Worm (Caenorhabditis elegans) whole organism, mixed stage, embryonic: ENCODE measurements around the gene ZK470.14.
A peak's percentile ranks its signal among the peaks of the same experiment; 100 is the strongest.

ENCODE experiments used
- M03D4.4 ChIP-seq: sonication (generic microtip); optimal IDR thresholded peaks from 2 replicates; lab custom pipeline; 2017; ENCODE audit warnings: mild to moderate bottlenecking, missing genetic modification characterization, missing compliant biosample characterization
- bed-3 ChIP-seq: fragments of 200-800 bp; sonication (Bioruptor generic); optimal IDR thresholded peaks from 3 replicates; lab custom pipeline; 2018; ENCODE audit warnings: mild to moderate bottlenecking, missing genetic modification characterization, moderate library complexity, missing compliant biosample characterization
- blmp-1 ChIP-seq: fragments of 150-350 bp; optimal IDR thresholded peaks from 2 replicates; lab custom pipeline; 2014; ENCODE audit warnings: missing biosample characterization, missing genetic modification characterization
- ceh-39 ChIP-seq: fragments of 150-350 bp; optimal IDR thresholded peaks from 2 replicates; lab custom pipeline; 2014; ENCODE audit warnings: missing biosample characterization, missing genetic modification characterization
- ceh-43 ChIP-seq: fragments of 200-800 bp; sonication (Bioruptor generic); optimal IDR thresholded peaks from 2 replicates; lab custom pipeline; 2018; ENCODE audit warnings: mild to moderate bottlenecking, missing genetic modification characterization, moderate library complexity, missing compliant biosample characterization
- ceh-83 ChIP-seq: fragments of 200-800 bp; sonication (Bioruptor generic); optimal IDR thresholded peaks from 2 replicates; lab custom pipeline; 2018; ENCODE audit warnings: mild to moderate bottlenecking, missing genetic modification characterization, missing compliant biosample characterization
- ces-1 ChIP-seq: fragments of 150-350 bp; optimal IDR thresholded peaks from 2 replicates; lab custom pipeline; 2014; ENCODE audit warnings: missing biosample characterization, missing genetic modification reagents, missing genetic modification characterization
- cnd-1 ChIP-seq: fragments of 200-800 bp; sonication (Bioruptor generic); optimal IDR thresholded peaks from 2 replicates; lab custom pipeline; 2018; ENCODE audit warnings: mild to moderate bottlenecking, missing genetic modification characterization, missing compliant biosample characterization
- drap-1 ChIP-seq: fragments of 200-800 bp; sonication (Bioruptor generic); optimal IDR thresholded peaks from 3 replicates; lab custom pipeline; 2018; ENCODE audit warnings: mild to moderate bottlenecking, missing genetic modification characterization, missing compliant biosample characterization
- elt-1 ChIP-seq: sonication (generic microtip); optimal IDR thresholded peaks from 2 replicates; lab custom pipeline; 2017; ENCODE audit warnings: missing genetic modification characterization, mild to moderate bottlenecking, missing compliant biosample characterization, antibody characterized with exemption, moderate library complexity, borderline replicate concordance; ENCODE audit not compliant: insufficient read depth
- elt-3 ChIP-seq: fragments of 150-350 bp; optimal IDR thresholded peaks from 2 replicates; lab custom pipeline; 2014; ENCODE audit warnings: missing biosample characterization, missing genetic modification characterization
- flh-1 ChIP-seq: fragments of 200-800 bp; sonication (Bioruptor generic); optimal IDR thresholded peaks from 2 replicates; lab custom pipeline; 2018; ENCODE audit warnings: mild to moderate bottlenecking, missing genetic modification characterization, moderate library complexity, missing compliant biosample characterization
- ham-2 ChIP-seq: fragments of 200-800 bp; sonication (Bioruptor generic); optimal IDR thresholded peaks from 2 replicates; lab custom pipeline; 2018; ENCODE audit warnings: mild to moderate bottlenecking, missing genetic modification characterization, missing compliant biosample characterization
- hlh-1 ChIP-seq: fragments of 150-350 bp; optimal IDR thresholded peaks from 2 replicates; lab custom pipeline; 2014; ENCODE audit warnings: missing biosample characterization, missing genetic modification reagents, missing genetic modification characterization
- lin-13 ChIP-seq: fragments of 150-350 bp; optimal IDR thresholded peaks from 2 replicates; lab custom pipeline; 2014; ENCODE audit warnings: missing biosample characterization, missing genetic modification characterization
- lin-32 ChIP-seq: fragments of 200-800 bp; sonication (Bioruptor generic); optimal IDR thresholded peaks from 2 replicates; lab custom pipeline; 2018; ENCODE audit warnings: mild to moderate bottlenecking, missing genetic modification characterization, missing compliant biosample characterization
- lsy-2 ChIP-seq: fragments of 150-350 bp; optimal IDR thresholded peaks from 2 replicates; lab custom pipeline; 2014; ENCODE audit warnings: missing biosample characterization, missing genetic modification characterization
- mab-5 ChIP-seq: fragments of 150-350 bp; optimal IDR thresholded peaks from 2 replicates; lab custom pipeline; 2014; ENCODE audit warnings: missing biosample characterization, missing genetic modification characterization
- mep-1 ChIP-seq: fragments of 150-350 bp; optimal IDR thresholded peaks from 2 replicates; lab custom pipeline; 2017; ENCODE audit warnings: missing biosample characterization, missing genetic modification reagents, missing genetic modification characterization, inconsistent platforms
- mls-2 ChIP-seq: sonication (generic microtip); optimal IDR thresholded peaks from 2 replicates; lab custom pipeline; 2016; ENCODE audit warnings: mild to moderate bottlenecking, missing genetic modification characterization, moderate library complexity, missing compliant biosample characterization
- nhr-2 ChIP-seq: fragments of 150-350 bp; optimal IDR thresholded peaks from 2 replicates; lab custom pipeline; 2014; ENCODE audit warnings: missing biosample characterization, missing genetic modification characterization
- nhr-28 ChIP-seq: fragments of 150-350 bp; optimal IDR thresholded peaks from 2 replicates; lab custom pipeline; 2014; ENCODE audit warnings: missing biosample characterization, missing genetic modification characterization
- nhr-76 ChIP-seq: sonication (generic microtip); optimal IDR thresholded peaks from 2 replicates; lab custom pipeline; 2017; ENCODE audit warnings: missing biosample characterization, missing genetic modification characterization
- sem-2 ChIP-seq: fragments of 200-800 bp; sonication (Bioruptor generic); optimal IDR thresholded peaks from 2 replicates; lab custom pipeline; 2018; ENCODE audit warnings: mild to moderate bottlenecking, missing genetic modification characterization, missing compliant biosample characterization
- snpc-4 ChIP-seq: fragments of 150-350 bp; optimal IDR thresholded peaks from 2 replicates; lab custom pipeline; 2014; ENCODE audit warnings: missing biosample characterization, missing genetic modification characterization
- sptf-1 ChIP-seq: sonication (generic microtip); optimal IDR thresholded peaks from 2 replicates; lab custom pipeline; 2017; ENCODE audit warnings: mild to moderate bottlenecking, missing genetic modification characterization, moderate library complexity, missing compliant biosample characterization
- unc-120 ChIP-seq: sonication (generic microtip); optimal IDR thresholded peaks from 2 replicates; lab custom pipeline; 2017; ENCODE audit warnings: missing genetic modification characterization, missing compliant biosample characterization; ENCODE audit not compliant: poor library complexity, severe bottlenecking
- unc-39 ChIP-seq: fragments of 150-350 bp; optimal IDR thresholded peaks from 2 replicates; lab custom pipeline; 2014; ENCODE audit warnings: missing biosample characterization, missing genetic modification characterization
- unc-62 ChIP-seq: fragments of 150-350 bp; optimal IDR thresholded peaks from 2 replicates; lab custom pipeline; 2014; ENCODE audit warnings: missing biosample characterization, missing genetic modification reagents, missing genetic modification characterization
- zip-8 ChIP-seq: fragments of 150-350 bp; optimal IDR thresholded peaks from 2 replicates; lab custom pipeline; 2014; ENCODE audit warnings: missing biosample characterization, missing genetic modification characterization
- ztf-11 ChIP-seq: fragments of 150-350 bp; optimal IDR thresholded peaks from 2 replicates; lab custom pipeline; 2014; ENCODE audit warnings: missing biosample characterization, missing genetic modification characterization

ZK470.14 gene

ce11 chrX:4146046-4146445 is 21.2 kb upstream of the ZK470.14 start:
- no peak for TF ChIP-seq nhr-76 (tag; lab: Kevin White, UChicago)
- peak; percentile 79 for TF ChIP-seq elt-1 (tag; lab: Kevin White, UChicago)

ce11 chrX:4146798-4147543 is 20.3 kb upstream of the ZK470.14 start:
- TF ChIP-seq M03D4.4 (tag; lab: Kevin White, UChicago) (peak; percentile 12), unc-62 (no peak), ces-1 (GFP tag; lab: Kevin White, UChicago) (no peak)

ce11 chrX:4147600-4148448 is 19.4 kb upstream of the ZK470.14 start:
- peak; percentile 18 for TF ChIP-seq ces-1 (GFP tag; lab: Kevin White, UChicago)
- TF ChIP-seq flh-1 (GFP tag; lab: Kevin White, UChicago), result no peak
- TF ChIP-seq, all 35 proteins: peak for 1

ce11 chrX:4148449-4149031 is 18.7 kb upstream of the ZK470.14 start:
- no peak for TF ChIP-seq ceh-83
- TF ChIP-seq hlh-1 (tag; lab: Kevin White, UChicago), result no peak
- no peak for TF ChIP-seq lsy-2 (tag; lab: Kevin White, UChicago)
- TF ChIP-seq unc-120 (tag; lab: Kevin White, UChicago), result no peak
- TF ChIP-seq ces-1 (GFP tag; lab: Kevin White, UChicago), result no peak
- no peak for TF ChIP-seq mep-1
- no peak for TF ChIP-seq sem-2 (GFP tag; lab: Kevin White, UChicago)
- no peak for TF ChIP-seq mls-2 (tag; lab: Kevin White, UChicago)
- TF ChIP-seq elt-3 (tag; lab: Kevin White, UChicago), result no peak
- no peak for TF ChIP-seq drap-1 (GFP tag; lab: Kevin White, UChicago)
- TF ChIP-seq mab-5 (tag; lab: Kevin White, UChicago), result no peak
- TF ChIP-seq elt-1 (tag; lab: Kevin White, UChicago), result no peak
- TF ChIP-seq, all 35 proteins: peak for 0

- TF ChIP-seq ceh-43 (GFP tag; lab: Kevin White, UChicago) (no peak), drap-1 (GFP tag; lab: Kevin White, UChicago) (peak; percentile 17), unc-39 (tag; lab: Kevin White, UChicago) (no peak)
These were observed 16.0 kb upstream of the ZK470.14 start for ce11 chrX:4151206-4151605.

ce11 chrX:4153343-4153742 is 13.9 kb upstream of the ZK470.14 start, which contains the start of gene nck-1:
TSS of gene nck-1 (minus strand) at chrX:4153443.
- TF ChIP-seq nhr-28, result no peak

- no peak for TF ChIP-seq unc-120 (tag; lab: Kevin White, UChicago)
- peak; percentile 2 for TF ChIP-seq hlh-1 (tag; lab: Kevin White, UChicago)
- TF ChIP-seq sptf-1 (tag; lab: Kevin White, UChicago), result no peak
- TF ChIP-seq, all 35 proteins: peak for 1
These were observed 12.5 kb upstream of the ZK470.14 start for ce11 chrX:4154784-4155183.

ce11 chrX:4157896-4158295 is 9.4 kb upstream of the ZK470.14 start:
- no peak for TF ChIP-seq nhr-28
- peak; percentile 89 for TF ChIP-seq hlh-1 (tag; lab: Kevin White, UChicago)
- TF ChIP-seq ceh-39 (tag; lab: Kevin White, UChicago), result no peak
- TF ChIP-seq lin-32 (GFP tag; lab: Kevin White, UChicago), result no peak
- TF ChIP-seq snpc-4 (tag; lab: Kevin White, UChicago), result no peak
- no peak for TF ChIP-seq ztf-11 (tag; lab: Kevin White, UChicago)
- TF ChIP-seq lin-13 (tag; lab: Kevin White, UChicago), result no peak
- peak; percentile 30 for TF ChIP-seq ces-1 (GFP tag; lab: Kevin White, UChicago)
- no peak for TF ChIP-seq cnd-1
- no peak for TF ChIP-seq ceh-83
- TF ChIP-seq zip-8 (tag; lab: Kevin White, UChicago), result no peak
- TF ChIP-seq nhr-2 (tag; lab: Kevin White, UChicago), result peak; percentile 16
- TF ChIP-seq bed-3 (GFP tag; lab: Kevin White, UChicago), result no peak
- TF ChIP-seq M03D4.4 (tag; lab: Kevin White, UChicago), result no peak
- TF ChIP-seq mep-1, result no peak
- no peak for TF ChIP-seq ceh-43 (GFP tag; lab: Kevin White, UChicago)
- TF ChIP-seq blmp-1, result no peak
- TF ChIP-seq unc-62, result peak; percentile 95
- no peak for TF ChIP-seq ham-2 (GFP tag; lab: Kevin White, UChicago)
- no peak for TF ChIP-seq unc-39 (tag; lab: Kevin White, UChicago)
- no peak for TF ChIP-seq sem-2 (GFP tag; lab: Kevin White, UChicago)
- TF ChIP-seq flh-1 (GFP tag; lab: Kevin White, UChicago), result no peak
